Fruit fly (Drosophila melanogaster): ENCODE measurements around the gene CG15561.

CG15561 gene

dm6 chr3R:31168968-31169367 lies 46.8 kb downstream of the CG15561 start, which contains the start of gene stops:
TSS of gene stops (minus strand) at chr3R:31169106.
- no peak for TF ChIP-seq Lpt (GFP tag; optimal IDR thresholded peaks at IDR 0.05)
- TF ChIP-seq CG6276 (GFP tag; optimal IDR thresholded peaks at IDR 0.05), result peak; percentile 16
- TF ChIP-seq topi (GFP tag; optimal IDR thresholded peaks at IDR 0.05), result no peak
- TF ChIP-seq svp (GFP tag), result peak; percentile 42
- TF ChIP-seq eg (GFP tag; IDR thresholded peaks at IDR 0.05), result peak; percentile 68; the same call in 2 of the 3 replicates
- no peak for TF ChIP-seq vri (GFP tag; optimal IDR thresholded peaks at IDR 0.05)
- no peak for TF ChIP-seq Met (GFP tag; optimal IDR thresholded peaks at IDR 0.05)
- TF ChIP-seq CG6163 (GFP tag; IDR thresholded peaks at IDR 0.05), result 0 out of 3 replicates have a peak, but pooled peaks have one; percentile 18
- no peak for TF ChIP-seq lz (GFP tag; optimal IDR thresholded peaks at IDR 0.05)
- TF ChIP-seq Eip78C (GFP tag), result no peak
- TF ChIP-seq CG11294 (GFP tag; IDR thresholded peaks at IDR 0.05), result no peak
- TF ChIP-seq CG32006 (GFP tag; optimal IDR thresholded peaks at IDR 0.05), result peak; percentile 5
- TF ChIP-seq esn (GFP tag; optimal IDR thresholded peaks at IDR 0.05), result no peak
- TF ChIP-seq dsx (GFP tag; optimal IDR thresholded peaks at IDR 0.05; ENCODE audit: poor library complexity, severe bottlenecking), result no peak
- no peak for TF ChIP-seq net (GFP tag; optimal IDR thresholded peaks at IDR 0.05)
- TF ChIP-seq CG11762 (GFP tag; optimal IDR thresholded peaks at IDR 0.05; ENCODE audit: insufficient read depth), result no peak
- TF ChIP-seq acj6 (GFP tag; optimal IDR thresholded peaks at IDR 0.05), result no peak
- TF ChIP-seq Sox15 (GFP tag; optimal IDR thresholded peaks at IDR 0.05), result no peak
- TF ChIP-seq Hr39 (GFP tag; optimal IDR thresholded peaks at IDR 0.05), result no peak
- peak; percentile 78 for TF ChIP-seq fkh (GFP tag; optimal IDR thresholded peaks at IDR 0.05)

dm6 chr3R:31168429-31168828 lies 47.3 kb downstream of the CG15561 start:
- TF ChIP-seq CG6808 (GFP tag; optimal IDR thresholded peaks at IDR 0.05), result no peak
- TF ChIP-seq ss (GFP tag; optimal IDR thresholded peaks at IDR 0.05), result no peak
- no peak for TF ChIP-seq fkh (GFP tag; optimal IDR thresholded peaks at IDR 0.05)
- TF ChIP-seq CG32006 (GFP tag; optimal IDR thresholded peaks at IDR 0.05), result no peak
- TF ChIP-seq spab (GFP tag; optimal IDR thresholded peaks at IDR 0.05), result no peak

Data from whole organism, prepupa.